Worm (Caenorhabditis elegans) whole organism, midembryonic: ENCODE data around the gene tsct-1.

Source experiments
- flt-1 ChIP-seq: fragments of 200-800 bp; sonication (Bioruptor generic); IDR thresholded peaks from 2 replicates; pipeline ENCODE4 v1.3.6; 2022; ENCODE audit warnings: missing genetic modification characterization, missing compliant biosample characterization
- ztf-23 ChIP-seq: fragments of 200-800 bp; sonication (Bioruptor generic); IDR thresholded peaks from 2 replicates; pipeline ENCODE4 v1.3.6; 2022; ENCODE audit warnings: missing genetic modification reagents, missing genetic modification characterization, missing compliant biosample characterization
- ztf-29 ChIP-seq: fragments of 200-800 bp; sonication (Bioruptor generic); IDR thresholded peaks from 2 replicates; pipeline ENCODE4 v1.3.6; 2022; ENCODE audit warnings: missing genetic modification reagents, missing genetic modification characterization, missing compliant biosample characterization

ce11 chrX:12393786-12394308 is 40.0 kb upstream of the tsct-1 start, which contains the start of gene F17E5.2:
- TF ChIP-seq ztf-23 (GFP tag; lab: Robert Waterston, UW) (no peak; the same call in none of the 2 replicates), ztf-29 (no peak), flt-1 (GFP tag; lab: Robert Waterston, UW) (no peak)
